Worm (Caenorhabditis elegans) whole organism, L4/young adult: ENCODE results near the gene ptp-5.2.

ENCODE experiments used
- W03F9.2 ChIP-seq: fragments of 150-350 bp; optimal IDR thresholded peaks from 2 replicates; lab custom pipeline; 2014; ENCODE audit warnings: missing biosample characterization, missing genetic modification characterization
- dao-5 ChIP-seq: sonication (generic microtip); optimal IDR thresholded peaks from 2 replicates; lab custom pipeline; 2016; ENCODE audit warnings: missing genotype, missing genetic modification characterization, moderate library complexity, missing compliant biosample characterization
- him-1 ChIP-seq: sonication (generic microtip); optimal IDR thresholded peaks from 2 replicates; lab custom pipeline; 2016; ENCODE audit warnings: missing genotype, missing genetic modification reagents, missing genetic modification characterization, missing compliant biosample characterization

- TF ChIP-seq him-1 (tag; lab: Kevin White, UChicago) (no peak), W03F9.2 (tag; lab: Kevin White, UChicago) (no peak), dao-5 (no peak)
Observed at ce11 chrIV:14802316-14802715, 41.6 kb upstream of the ptp-5.2 start, which contains the start of gene Y57G11C.1142.
